Worm (Caenorhabditis elegans): Measurements from ENCODE around the gene pygo-1.
"Not testable (repeated sequence)": the region's sequence is repeated elsewhere in the genome, so short reads cannot be mapped to it uniquely, and the experiment has no call there.

DNA sequence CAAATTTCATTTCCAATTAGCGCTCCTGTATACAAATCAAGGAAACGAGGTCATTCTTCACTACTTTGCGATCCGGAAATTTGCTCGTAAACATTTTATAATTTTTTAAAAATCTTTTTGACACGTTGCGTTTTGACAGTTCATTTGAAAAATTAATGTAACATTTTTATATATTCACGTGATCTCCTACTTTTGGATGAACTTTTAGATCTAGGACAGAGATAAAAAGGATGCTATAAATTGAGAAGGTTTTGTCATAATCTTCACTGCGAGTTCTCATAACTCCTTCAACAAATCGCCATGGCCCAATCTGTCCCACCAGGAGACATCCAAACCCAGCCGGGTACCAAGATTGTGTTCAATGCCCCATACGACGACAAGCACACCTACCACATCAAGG, 20.8 kb upstream of the pygo-1 start, which contains the start of gene msp-57:
- not testable (repeated sequence) for TF ChIP-seq hlh-13 (GFP tag; optimal IDR thresholded peaks at IDR 0.05); sox-4 (tag; optimal IDR thresholded peaks at IDR 0.05); tbx-2 (tag; optimal IDR thresholded peaks at IDR 0.05); hlh-6 (tag; optimal IDR thresholded peaks at IDR 0.05)

Measured in whole organism, late embryonic.